Fruit fly (Drosophila melanogaster): ENCODE data around the gene hemo.

hemo gene

DNA sequence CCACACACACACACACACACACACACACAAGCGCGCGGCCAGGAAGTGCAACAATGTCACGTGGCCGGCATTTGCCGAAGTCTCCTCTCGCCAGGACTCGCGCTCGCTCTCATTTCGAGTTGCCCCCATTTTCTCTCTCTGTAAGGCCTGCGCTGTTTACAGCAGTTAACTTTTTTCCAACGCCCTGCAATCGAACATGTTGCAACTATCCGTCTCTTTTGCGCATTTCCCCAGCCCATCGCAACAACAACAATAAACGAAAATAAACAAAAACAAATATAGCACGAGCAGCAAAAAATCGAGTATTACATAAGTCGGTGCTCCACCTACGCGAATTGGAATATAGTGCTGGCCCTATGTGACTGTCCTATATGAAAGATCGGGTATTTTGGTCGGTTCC lies 18.0 kb downstream of the hemo start:
- TF ChIP-seq Ets65A (GFP tag): peak; percentile 13
- TF ChIP-seq CG10209 (GFP tag; optimal IDR thresholded peaks at IDR 0.05): no peak
- TF ChIP-seq ash1 (GFP tag; optimal IDR thresholded peaks at IDR 0.05): no peak
- TF ChIP-seq CG17612 (GFP tag; IDR thresholded peaks at IDR 0.05): no peak
- 0 out of 3 replicates have a peak, but pooled peaks have one; percentile 10 for TF ChIP-seq Mrtf (GFP tag; IDR thresholded peaks at IDR 0.05)
- TF ChIP-seq zf30C (GFP tag; optimal IDR thresholded peaks at IDR 0.05): peak; percentile 12
- no peak for TF ChIP-seq dan (GFP tag; IDR thresholded peaks at IDR 0.05)
- peak; percentile 95 for TF ChIP-seq CG5180 (GFP tag; optimal IDR thresholded peaks at IDR 0.05)
- TF ChIP-seq CTCF (GFP tag; optimal IDR thresholded peaks at IDR 0.05): no peak

DNA sequence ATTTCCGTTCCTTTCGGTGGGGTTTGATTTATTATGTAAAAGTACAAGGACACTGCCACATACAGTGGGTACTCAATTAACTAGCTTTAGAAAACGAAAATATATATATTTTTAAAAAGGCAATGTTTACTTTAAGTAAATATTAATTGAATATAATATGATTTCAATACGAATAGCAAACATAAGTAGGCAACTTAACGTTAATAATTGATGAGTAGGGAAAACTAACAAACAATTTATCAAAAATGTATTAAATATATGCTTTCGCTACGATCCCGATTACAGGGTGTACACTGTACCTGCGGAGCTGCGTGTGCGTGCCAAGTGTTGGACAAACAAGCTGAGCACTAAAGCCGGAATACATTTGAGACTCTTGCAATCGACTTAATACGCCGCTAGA lies 18.8 kb downstream of the hemo start:
- TF ChIP-seq ro (GFP tag; IDR thresholded peaks at IDR 0.05): no peak
- TF ChIP-seq CG4328 (GFP tag; optimal IDR thresholded peaks at IDR 0.05): no peak
- no peak for TF ChIP-seq HLH3B (GFP tag; IDR thresholded peaks at IDR 0.05)
- TF ChIP-seq CG11696 (GFP tag; IDR thresholded peaks at IDR 0.05): no peak
- no peak for TF ChIP-seq CG34422 (GFP tag; IDR thresholded peaks at IDR 0.05)
- TF ChIP-seq CG8281 (tag; optimal IDR thresholded peaks at IDR 0.05): no peak
- TF ChIP-seq ara (GFP tag; IDR thresholded peaks at IDR 0.05): no peak
- TF ChIP-seq her (GFP tag; optimal IDR thresholded peaks at IDR 0.05): no peak
- TF ChIP-seq usp (GFP tag; optimal IDR thresholded peaks at IDR 0.05): no peak
- no peak for TF ChIP-seq Sin3A (optimal IDR thresholded peaks at IDR 0.05)
- no peak for TF ChIP-seq CG4820 (GFP tag; optimal IDR thresholded peaks at IDR 0.05)
- no peak for TF ChIP-seq pan (optimal IDR thresholded peaks at IDR 0.05)
- no peak for TF ChIP-seq pan (GFP tag; optimal IDR thresholded peaks at IDR 0.05 in 1 of 2, IDR thresholded peaks at IDR 0.05 in 1 of 2)

DNA sequence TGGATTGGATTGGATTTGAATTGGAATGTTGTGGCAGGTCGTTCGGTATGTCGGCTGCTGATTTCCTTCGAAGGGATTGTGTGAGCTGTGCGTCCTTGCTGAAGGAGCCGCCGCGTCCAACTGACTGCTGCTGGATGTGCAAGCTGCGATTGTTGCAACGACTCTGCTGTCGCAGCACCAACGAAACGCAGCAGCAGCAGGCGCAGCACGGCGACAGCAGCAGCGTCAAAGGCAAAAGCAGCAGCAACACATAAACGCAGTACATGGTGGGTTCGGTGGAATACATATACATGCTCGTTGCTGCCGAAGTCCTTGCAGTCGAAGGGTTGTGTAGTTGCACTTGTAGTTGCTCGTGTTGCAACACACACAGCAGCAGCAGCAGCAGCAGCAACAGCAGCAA lies 19.5 kb downstream of the hemo start, which contains the start of gene fru:
TSS of gene fru (minus strand) at position 101 of the 400 bp plus-strand sequence.
- TF ChIP-seq fu2 (GFP tag; optimal IDR thresholded peaks at IDR 0.05) (no peak), ac (GFP tag; optimal IDR thresholded peaks at IDR 0.05) (no peak), ewg (GFP tag; optimal IDR thresholded peaks at IDR 0.05) (no peak), Adf1 (GFP tag; IDR thresholded peaks at IDR 0.05) (no peak), kni (GFP tag; optimal IDR thresholded peaks at IDR 0.05) (no peak), CG3995 (GFP tag; optimal IDR thresholded peaks at IDR 0.05) (no peak), Lim3 (GFP tag; IDR thresholded peaks at IDR 0.05) (no peak), Hr78 (GFP tag; optimal IDR thresholded peaks at IDR 0.05) (no peak), sug (tag; optimal IDR thresholded peaks at IDR 0.05) (no peak), Dad (GFP tag; optimal IDR thresholded peaks at IDR 0.05) (no peak), crc (GFP tag; optimal IDR thresholded peaks at IDR 0.05) (no peak), pnt (GFP tag; optimal IDR thresholded peaks at IDR 0.05) (no peak)

DNA sequence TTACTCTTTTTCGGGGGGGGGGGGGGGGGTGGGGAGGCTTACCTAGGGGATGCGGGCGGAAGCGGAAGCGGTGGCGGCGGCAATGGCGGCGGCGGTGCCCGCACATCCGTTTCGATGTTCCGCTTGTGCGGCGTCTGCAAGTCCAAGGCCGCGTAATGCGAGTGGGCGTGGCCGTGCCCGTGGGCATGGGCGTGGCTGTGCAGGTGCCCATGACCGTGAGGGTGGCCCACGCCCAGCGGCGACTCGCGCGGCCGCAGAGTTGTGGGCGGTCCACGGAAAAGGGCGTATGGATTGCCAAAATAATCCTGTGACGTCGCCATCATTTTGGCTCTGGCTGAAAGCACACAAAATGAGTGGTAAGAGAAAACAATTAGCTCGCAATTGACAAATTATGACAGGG lies 50.0 kb downstream of the hemo start:
- TF ChIP-seq Ets65A (GFP tag) (peak; percentile 82), HHEX (GFP tag; optimal IDR thresholded peaks at IDR 0.05) (no peak), Hr39 (optimal IDR thresholded peaks at IDR 0.05) (peak; percentile 97), CG17802 (tag; optimal IDR thresholded peaks at IDR 0.05) (no peak), CG42726 (GFP tag; IDR thresholded peaks at IDR 0.05; ENCODE audit: partially characterized antibody) (no peak), CG6272 (GFP tag; IDR thresholded peaks at IDR 0.05) (0 out of 2 replicates have a peak, but pooled peaks have one; percentile 30), CG11560 (tag; IDR thresholded peaks at IDR 0.05) (0 out of 3 replicates have a peak, but pooled peaks have one; percentile 46), CG13287 (GFP tag; IDR thresholded peaks at IDR 0.05; ENCODE audit: partially characterized antibody) (no peak), CG6791 (GFP tag; IDR thresholded peaks at IDR 0.05; ENCODE audit: partially characterized antibody) (no peak), Oaz (GFP tag; IDR thresholded peaks at IDR 0.05) (no peak), CG10959 (GFP tag; IDR thresholded peaks at IDR 0.05) (0 out of 2 replicates have a peak, but pooled peaks have one; percentile 9), Dref (GFP tag; IDR thresholded peaks at IDR 0.05) (0 out of 2 replicates have a peak, but pooled peaks have one; percentile 1), CG6175 (GFP tag; IDR thresholded peaks at IDR 0.05) (0 out of 3 replicates have a peak, but pooled peaks have one; percentile 27), CG14667 (GFP tag; IDR thresholded peaks at IDR 0.05) (0 out of 2 replicates have a peak, but pooled peaks have one; percentile 33), CG11456 (GFP tag; IDR thresholded peaks at IDR 0.05) (peak; percentile 60; the same call in 1 of the 3 replicates), CG8089 (GFP tag; optimal IDR thresholded peaks at IDR 0.05) (no peak), CG18262 (tag; optimal IDR thresholded peaks at IDR 0.05) (no peak), CG15601 (tag; optimal IDR thresholded peaks at IDR 0.05) (no peak)
